Fruit fly (Drosophila melanogaster) whole organism, embryonic: Measurements from ENCODE around the gene Rnmt.
A peak's percentile ranks its signal among the peaks of the same experiment; 100 is the strongest.

Experiments
- Asciz ChIP-seq: fragments of 200-800 bp; sonication (Bioruptor generic); optimal IDR thresholded peaks from 2 replicates; lab custom pipeline; 2017; ENCODE audit warnings: missing biosample characterization, mild to moderate bottlenecking, missing genetic modification characterization, missing genetic modification reagents
- Atf6 ChIP-seq: fragments of 200-800 bp; sonication (Bioruptor generic); IDR thresholded peaks from 2 replicates; pipeline ENCODE4 v1.3.6; 2022; ENCODE audit warnings: missing biosample characterization, missing genetic modification characterization
- Bdp1 ChIP-seq: fragments of 200-800 bp; sonication (Bioruptor generic); optimal IDR thresholded peaks from 3 replicates; lab custom pipeline; 2016; ENCODE audit warnings: missing biosample characterization, missing genetic modification characterization
- CG1024 ChIP-seq: fragments of 200-800 bp; sonication (Bioruptor generic); IDR thresholded peaks from 2 replicates; pipeline ENCODE4 v1.3.6; 2022; ENCODE audit warnings: missing biosample characterization, missing genetic modification characterization
- CG11456 ChIP-seq: fragments of 200-800 bp; sonication (Bioruptor generic); IDR thresholded peaks from 3 replicates; pipeline ENCODE4 v1.3.6; 2022; ENCODE audit warnings: missing biosample characterization, missing genetic modification characterization
- CG12219 ChIP-seq: fragments of 200-800 bp; sonication (Bioruptor generic); optimal IDR thresholded peaks from 3 replicates; lab custom pipeline; 2018; ENCODE audit warnings: missing biosample characterization, mild to moderate bottlenecking, missing genetic modification characterization
- CG15479 ChIP-seq: fragments of 200-800 bp; sonication (Bioruptor generic); optimal IDR thresholded peaks from 3 replicates; lab custom pipeline; 2019; ENCODE audit warnings: missing biosample characterization, mild to moderate bottlenecking, missing genetic modification characterization, moderate library complexity
- CG17385 ChIP-seq: fragments of 200-800 bp; sonication (Bioruptor generic); optimal IDR thresholded peaks from 3 replicates; lab custom pipeline; 2018; ENCODE audit warnings: missing biosample characterization, mild to moderate bottlenecking, missing genetic modification characterization
- CG17802 ChIP-seq: fragments of 200-800 bp; sonication (Bioruptor generic); optimal IDR thresholded peaks from 2 replicates; lab custom pipeline; 2018; ENCODE audit warnings: missing biosample characterization, mild to moderate bottlenecking, missing genetic modification characterization, moderate library complexity
- CG1792 ChIP-seq: fragments of 200-800 bp; sonication (Bioruptor generic); optimal IDR thresholded peaks from 2 replicates; lab custom pipeline; 2016; ENCODE audit warnings: missing biosample characterization, missing genetic modification characterization
- CG1832 ChIP-seq: fragments of 200-800 bp; sonication (Bioruptor generic); optimal IDR thresholded peaks from 2 replicates; lab custom pipeline; 2017; ENCODE audit warnings: missing biosample characterization, mild to moderate bottlenecking, missing genetic modification characterization, inconsistent platforms
- CG2116 ChIP-seq: fragments of 200-800 bp; sonication (Bioruptor generic); optimal IDR thresholded peaks from 3 replicates; lab custom pipeline; 2018; ENCODE audit warnings: missing biosample characterization, mild to moderate bottlenecking, missing genetic modification characterization
- CG2199 ChIP-seq: fragments of 200-800 bp; sonication (Bioruptor generic); IDR thresholded peaks from 3 replicates; pipeline ENCODE4 v1.3.6; 2022; ENCODE audit warnings: missing biosample characterization, missing genetic modification characterization
- CG3847 ChIP-seq: fragments of 200-800 bp; sonication (Bioruptor generic); IDR thresholded peaks from 2 replicates; pipeline ENCODE4 v1.3.6; 2022; ENCODE audit warnings: missing biosample characterization, missing genetic modification characterization
- CG4360 ChIP-seq: fragments of 200-800 bp; sonication (Bioruptor generic); IDR thresholded peaks from 2 replicates; pipeline ENCODE4 v1.3.6; 2022; ENCODE audit warnings: missing biosample characterization, missing genetic modification characterization
- CG6765 ChIP-seq: fragments of 200-800 bp; sonication (Bioruptor generic); optimal IDR thresholded peaks from 3 replicates; lab custom pipeline; 2017; ENCODE audit warnings: missing biosample characterization, mild to moderate bottlenecking, missing genetic modification characterization
- CG7372 ChIP-seq: fragments of 200-800 bp; sonication (Bioruptor generic); IDR thresholded peaks from 2 replicates; pipeline ENCODE4 v1.3.6; 2022; ENCODE audit warnings: missing biosample characterization, missing genetic modification characterization
- CG7987 ChIP-seq: fragments of 200-800 bp; sonication (Bioruptor generic); optimal IDR thresholded peaks from 2 replicates; lab custom pipeline; 2018; ENCODE audit warnings: missing biosample characterization, mild to moderate bottlenecking, missing genetic modification characterization, moderate library complexity
- CG9797 ChIP-seq: fragments of 200-800 bp; sonication (Bioruptor generic); optimal IDR thresholded peaks from 3 replicates; lab custom pipeline; 2018; ENCODE audit warnings: missing biosample characterization, mild to moderate bottlenecking, missing genetic modification characterization
- CG9876 ChIP-seq: fragments of 200-800 bp; sonication (Bioruptor generic); optimal IDR thresholded peaks from 2 replicates; lab custom pipeline; 2016; ENCODE audit warnings: missing biosample characterization, missing genetic modification characterization
- CrebB ChIP-seq: fragments of 200-800 bp; sonication (Bioruptor generic); optimal IDR thresholded peaks from 3 replicates; lab custom pipeline; 2018; ENCODE audit warnings: missing biosample characterization, mild to moderate bottlenecking, missing genetic modification characterization
- Dfd ChIP-seq, 2 experiments: fragments of >200 bp; optimal IDR thresholded peaks; 2 replicates each; lab custom pipeline; 2017; ENCODE audit warnings: missing biosample characterization in 2 of 2, missing genetic modification characterization in 2 of 2
- Dref ChIP-seq: fragments of 200-800 bp; sonication (Bioruptor generic); IDR thresholded peaks from 2 replicates; pipeline ENCODE4 v1.3.6; 2022; ENCODE audit warnings: missing biosample characterization, missing genetic modification characterization
- E2f2 ChIP-seq: fragments of 200-800 bp; sonication (Bioruptor generic); IDR thresholded peaks from 2 replicates; pipeline ENCODE4 v1.3.6; 2022; ENCODE audit warnings: missing biosample characterization, missing genetic modification characterization
- GATAe ChIP-seq: fragments of 200-800 bp; sonication (Bioruptor generic); conservative IDR thresholded peaks from 2 replicates; pipeline ENCODE4 v1.3.6; 2022; ENCODE audit warnings: missing biosample characterization, missing genetic modification characterization
- Gsc ChIP-seq: fragments of 200-800 bp; sonication (Bioruptor generic); IDR thresholded peaks from 2 replicates; pipeline ENCODE4 v1.3.6; 2022; ENCODE audit warnings: missing biosample characterization, missing genetic modification characterization
- H15 ChIP-seq: fragments of 200-800 bp; sonication (Bioruptor generic); IDR thresholded peaks from 3 replicates; pipeline ENCODE4 v1.3.6; 2022; ENCODE audit warnings: missing biosample characterization, missing genetic modification characterization
- HHEX ChIP-seq: fragments of 200-800 bp; sonication (Bioruptor generic); optimal IDR thresholded peaks from 3 replicates; lab custom pipeline; 2017; ENCODE audit warnings: missing biosample characterization, mild to moderate bottlenecking, missing genetic modification characterization, missing genetic modification reagents
- Max ChIP-seq: fragments of 200-800 bp; sonication (Bioruptor generic); optimal IDR thresholded peaks from 2 replicates; lab custom pipeline; 2016; ENCODE audit warnings: missing biosample characterization, mild to moderate bottlenecking, missing genetic modification characterization
- Nf-YA ChIP-seq: fragments of 200-800 bp; sonication (Bioruptor generic); IDR thresholded peaks from 2 replicates; pipeline ENCODE4 v1.3.6; 2022; ENCODE audit warnings: missing biosample characterization, missing genetic modification characterization
- Nf-YB ChIP-seq: fragments of 200-800 bp; sonication (Bioruptor generic); optimal IDR thresholded peaks from 3 replicates; lab custom pipeline; 2019; ENCODE audit warnings: missing biosample characterization, mild to moderate bottlenecking, missing genetic modification characterization, moderate library complexity
- Oaz ChIP-seq: fragments of 200-800 bp; sonication (Bioruptor generic); IDR thresholded peaks from 2 replicates; pipeline ENCODE4 v1.3.6; 2022; ENCODE audit warnings: missing biosample characterization, missing genetic modification characterization
- Oli ChIP-seq: fragments of 200-800 bp; sonication (Bioruptor generic); optimal IDR thresholded peaks from 2 replicates; lab custom pipeline; 2018; ENCODE audit warnings: missing biosample characterization, mild to moderate bottlenecking, missing genetic modification characterization, moderate library complexity
- Opbp ChIP-seq: fragments of 200-800 bp; sonication (Bioruptor generic); IDR thresholded peaks from 3 replicates; pipeline ENCODE4 v1.3.6; 2022; ENCODE audit warnings: missing biosample characterization, missing genetic modification characterization; ENCODE audit not compliant: partially characterized antibody
- Poxn ChIP-seq: fragments of 200-800 bp; sonication (Bioruptor generic); IDR thresholded peaks from 2 replicates; pipeline ENCODE4 v1.3.6; 2022; ENCODE audit warnings: missing biosample characterization, missing genetic modification characterization
- Scr ChIP-seq: fragments of 200-800 bp; sonication (Bioruptor generic); IDR thresholded peaks from 2 replicates; pipeline ENCODE4 v1.3.6; 2022; ENCODE audit warnings: missing biosample characterization, missing genetic modification characterization; ENCODE audit not compliant: partially characterized antibody
- aop ChIP-seq: fragments of 200-800 bp; sonication (Bioruptor generic); IDR thresholded peaks from 2 replicates; pipeline ENCODE4 v1.3.6; 2022; ENCODE audit warnings: missing biosample characterization, missing genetic modification characterization
- crc ChIP-seq: fragments of 200-800 bp; sonication (Bioruptor generic); optimal IDR thresholded peaks from 2 replicates; lab custom pipeline; 2016; ENCODE audit warnings: missing biosample characterization, missing genetic modification characterization
- cwo ChIP-seq: fragments of 200-800 bp; sonication (Bioruptor generic); optimal IDR thresholded peaks from 3 replicates; lab custom pipeline; 2017; ENCODE audit warnings: missing biosample characterization, missing genetic modification characterization, mild to moderate bottlenecking, moderate library complexity, missing genetic modification reagents
- ems ChIP-seq: fragments of 200-800 bp; sonication (Bioruptor generic); optimal IDR thresholded peaks from 3 replicates; lab custom pipeline; 2016; ENCODE audit warnings: missing biosample characterization, missing genetic modification characterization
- eve ChIP-seq, 2 experiments: fragments of >200 bp; optimal IDR thresholded peaks; 2 replicates each; lab custom pipeline; 2017; ENCODE audit warnings: missing biosample characterization in 2 of 2, missing genetic modification characterization in 2 of 2
- fd96Cb ChIP-seq: fragments of 200-800 bp; sonication (Bioruptor generic); optimal IDR thresholded peaks from 2 replicates; lab custom pipeline; 2018; ENCODE audit warnings: missing biosample characterization, mild to moderate bottlenecking, missing genetic modification characterization, moderate library complexity
- jigr1 ChIP-seq: fragments of 200-800 bp; sonication (Bioruptor generic); IDR thresholded peaks from 3 replicates; pipeline ENCODE4 v1.3.6; 2022; ENCODE audit warnings: missing biosample characterization, missing genetic modification characterization
- lov ChIP-seq, 2 experiments: fragments of 200-800 bp in 1 of 2; fragments of >200 bp in 1 of 2; sonication (Bioruptor generic) in 1 of 2; IDR thresholded peaks in 1 of 2; optimal IDR thresholded peaks in 1 of 2; 2 replicates in 1 of 2; 3 replicates in 1 of 2; pipeline versions ENCODE4 v1.3.6 to Lab custom; 2017 to 2022; ENCODE audit warnings: missing biosample characterization in 1 of 2, missing genetic modification characterization in 1 of 2
- maf-S ChIP-seq: fragments of 200-800 bp; sonication (Bioruptor generic); optimal IDR thresholded peaks from 2 replicates; lab custom pipeline; 2016; ENCODE audit warnings: missing biosample characterization, missing genetic modification characterization
- nmo ChIP-seq: fragments of 200-800 bp; sonication (Bioruptor generic); optimal IDR thresholded peaks from 2 replicates; lab custom pipeline; 2018; ENCODE audit warnings: missing biosample characterization, mild to moderate bottlenecking, missing genetic modification characterization, moderate library complexity
- pan ChIP-seq, 4 experiments: fragments of >200 bp in 3 of 4; fragments of 200-800 bp in 1 of 4; sonication (Bioruptor generic) in 1 of 4; optimal IDR thresholded peaks in 3 of 4; IDR thresholded peaks in 1 of 4; 2 replicates each; pipeline versions ENCODE4 v1.3.6 to Lab custom; 2017 to 2022; ENCODE audit warnings: missing biosample characterization in 2 of 4, missing genetic modification characterization in 2 of 4, mixed read lengths in 1 of 4
- pum ChIP-seq: fragments of 200-800 bp; sonication (Bioruptor generic); optimal IDR thresholded peaks from 2 replicates; lab custom pipeline; 2016; ENCODE audit warnings: missing biosample characterization, missing genetic modification characterization
- twi ChIP-seq: fragments of 200-800 bp; optimal IDR thresholded peaks from 2 replicates; lab custom pipeline; 2019; ENCODE audit warnings: missing biosample characterization, mild to moderate bottlenecking, missing genetic modification characterization, moderate library complexity
- vfl ChIP-seq: fragments of 200-800 bp; sonication (Bioruptor generic); optimal IDR thresholded peaks from 2 replicates; lab custom pipeline; 2016; ENCODE audit warnings: missing biosample characterization, missing genetic modification characterization

Rnmt gene

dm6 chr2L:15009703-15010102 lies at the start of gene Rnmt, which contains the start of gene THG (continued):
- TF ChIP-seq CG12219 (GFP tag; lab: Kevin White, UChicago) (peak; percentile 37), CG3847 (GFP tag; lab: Robert Waterston, UW) (peak; percentile 84), E2f2 (peak; percentile 76), Gsc (GFP tag; lab: Robert Waterston, UW) (no peak), CG11456 (GFP tag; lab: Robert Waterston, UW) (peak; percentile 85), H15 (GFP tag; lab: Robert Waterston, UW) (peak; percentile 83), Dfd (GFP tag; optimal IDR thresholded peaks at IDR 0.05; lab: Kevin White, UChicago) (no peak), CG17385 (GFP tag; lab: Kevin White, UChicago) (peak; percentile 77), CG2199 (GFP tag; lab: Robert Waterston, UW) (peak; percentile 56; the same call in 1 of the 3 replicates), CG9797 (peak; percentile 30), Opbp (peak; percentile 84), pan (optimal IDR thresholded peaks at IDR 0.05; lab: Kevin White, UChicago) (no peak), pan (GFP tag; optimal IDR thresholded peaks at IDR 0.05 in 1 of 2, IDR thresholded peaks at IDR 0.05 in 1 of 2) (peak in 1 of 2 experiments; percentile 83), CG4360 (GFP tag; lab: Robert Waterston, UW) (no peak), vfl (GFP tag; lab: Kevin White, UChicago) (peak; percentile 71), Oli (tag; lab: Kevin White, UChicago) (peak; percentile 75), Oaz (GFP tag; lab: Robert Waterston, UW) (peak; percentile 57), twi (tag; lab: Kevin White, UChicago) (peak; percentile 79), CG1792 (GFP tag; lab: Kevin White, UChicago) (peak; percentile 26), crc (peak; percentile 41), CG9876 (GFP tag; lab: Kevin White, UChicago) (no peak), cwo (GFP tag; lab: Kevin White, UChicago) (peak; percentile 52), jigr1 (GFP tag; lab: Robert Waterston, UW) (0 out of 3 replicates have a peak, but pooled peaks have one; percentile 37), lov (optimal IDR thresholded peaks at IDR 0.05; lab: Kevin White, UChicago) (no peak), lov (GFP tag; IDR thresholded peaks at IDR 0.05; lab: Robert Waterston, UW) (peak; percentile 80; the same call in 1 of the 3 replicates), CG6765 (GFP tag; lab: Kevin White, UChicago) (no peak), Nf-YA (no peak), CG7372 (peak; percentile 85), CrebB (tag; lab: Kevin White, UChicago) (peak; percentile 61), Poxn (GFP tag; lab: Robert Waterston, UW) (peak; percentile 45; the same call in 1 of the 2 replicates), CG2116 (GFP tag; lab: Kevin White, UChicago) (peak; percentile 84), fd96Cb (tag; lab: Kevin White, UChicago) (peak; percentile 63), CG15479 (GFP tag; lab: Kevin White, UChicago) (no peak), CG7987 (no peak), Nf-YB (GFP tag; lab: Kevin White, UChicago) (peak; percentile 60), pum (peak; percentile 67), Max (GFP tag; lab: Kevin White, UChicago) (peak; percentile 79), nmo (GFP tag; lab: Kevin White, UChicago) (peak; percentile 85), Atf6 (GFP tag; lab: Robert Waterston, UW) (peak; percentile 87), Bdp1 (GFP tag; lab: Kevin White, UChicago) (peak; percentile 28), maf-S (GFP tag; lab: Kevin White, UChicago) (peak; percentile 43), Scr (GFP tag; lab: Robert Waterston, UW) (peak; percentile 92), Asciz (GFP tag; lab: Kevin White, UChicago) (peak; percentile 14), HHEX (GFP tag; lab: Kevin White, UChicago) (peak; percentile 50), aop (GFP tag; lab: Robert Waterston, UW) (peak; percentile 50; the same call in 1 of the 2 replicates), eve (GFP tag; optimal IDR thresholded peaks at IDR 0.05; lab: Kevin White, UChicago) (no peak), Dref (GFP tag; lab: Robert Waterston, UW) (peak; percentile 82), CG17802 (tag; lab: Kevin White, UChicago) (peak; percentile 45), CG1024 (GFP tag; lab: Robert Waterston, UW) (peak; percentile 70), ems (peak; percentile 78), CG1832 (GFP tag; lab: Kevin White, UChicago) (no peak), GATAe (GFP tag; lab: Robert Waterston, UW) (0 out of 2 replicates have a peak, but pooled peaks have one; percentile 35)
